Worm (Caenorhabditis elegans): ENCODE results near the gene Y39A1A.16.

The Y39A1A.16 gene

ce11 chrIII:10689057-10689456 lies 10.0 kb downstream of the Y39A1A.16 start, which contains the start of gene Y39A1A.31:
Y39A1A.31 (minus strand) TSS chrIII:10689157.
- TF ChIP-seq zip-5 (tag; optimal IDR thresholded peaks at IDR 0.05) = no peak
- TF ChIP-seq ceh-14 (tag; optimal IDR thresholded peaks at IDR 0.05) = no peak
- TF ChIP-seq K02D7.2 (tag; optimal IDR thresholded peaks at IDR 0.05) = no peak
- no peak for TF ChIP-seq rnt-1 (tag; optimal IDR thresholded peaks at IDR 0.05)
- TF ChIP-seq odd-2 (tag; optimal IDR thresholded peaks at IDR 0.05) = no peak
- no peak for TF ChIP-seq nhr-232 (tag; optimal IDR thresholded peaks at IDR 0.05)
- no peak for TF ChIP-seq ceh-48 (tag; optimal IDR thresholded peaks at IDR 0.05)
- TF ChIP-seq ref-2 (tag; optimal IDR thresholded peaks at IDR 0.05) = no peak
- no peak for TF ChIP-seq sox-2 (GFP tag; IDR thresholded peaks at IDR 0.05)

DNA sequence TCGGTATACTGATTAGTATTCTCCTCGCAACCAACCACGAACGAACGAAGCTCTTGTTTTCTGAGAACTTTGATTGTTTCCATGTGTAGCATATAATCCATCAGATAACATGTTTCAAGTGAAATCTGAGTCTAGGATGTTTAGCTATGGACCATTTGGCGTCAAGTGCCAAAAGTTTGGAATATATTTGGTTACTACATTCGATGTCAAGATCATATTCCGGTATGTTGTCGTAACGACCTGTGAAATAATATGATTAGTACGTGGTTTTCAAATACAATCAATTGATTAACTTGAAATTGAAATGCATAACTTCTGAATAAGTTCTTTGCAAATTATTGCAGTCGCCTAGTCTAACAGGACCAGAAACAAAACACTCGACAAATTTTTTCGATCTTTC lies 11.9 kb downstream of the Y39A1A.16 start, which contains the start of gene Y39A1A.17:
Gene Y39A1A.17 (minus strand): TSS at position 101 of the 400 bp plus-strand sequence.
- TF ChIP-seq pat-9 (tag; optimal IDR thresholded peaks at IDR 0.05) (no peak), rnt-1 (tag; optimal IDR thresholded peaks at IDR 0.05) (no peak), hlh-8 (tag; optimal IDR thresholded peaks at IDR 0.05) (no peak), pqm-1 (tag; optimal IDR thresholded peaks at IDR 0.05) (no peak), mec-3 (tag; optimal IDR thresholded peaks at IDR 0.05; ENCODE audit: borderline replicate concordance) (no peak), odd-2 (tag; optimal IDR thresholded peaks at IDR 0.05) (no peak), ceh-2 (tag; optimal IDR thresholded peaks at IDR 0.05) (no peak), nfya-1 (tag; optimal IDR thresholded peaks at IDR 0.05) (no peak), tbx-7 (tag; optimal IDR thresholded peaks at IDR 0.05) (no peak), ceh-22 (tag; optimal IDR thresholded peaks at IDR 0.05) (no peak), dve-1 (tag; optimal IDR thresholded peaks at IDR 0.05) (no peak), fkh-10 (GFP tag; optimal IDR thresholded peaks at IDR 0.05) (no peak), F13H6.1 (tag; optimal IDR thresholded peaks at IDR 0.05) (no peak), ceh-6 (GFP tag; optimal IDR thresholded peaks at IDR 0.05) (no peak), eyg-1 (tag; optimal IDR thresholded peaks at IDR 0.05) (no peak), ahr-1 (tag; optimal IDR thresholded peaks at IDR 0.05) (no peak), ceh-18 (tag; optimal IDR thresholded peaks at IDR 0.05) (no peak), npax-4 (tag; optimal IDR thresholded peaks at IDR 0.05) (no peak)

DNA sequence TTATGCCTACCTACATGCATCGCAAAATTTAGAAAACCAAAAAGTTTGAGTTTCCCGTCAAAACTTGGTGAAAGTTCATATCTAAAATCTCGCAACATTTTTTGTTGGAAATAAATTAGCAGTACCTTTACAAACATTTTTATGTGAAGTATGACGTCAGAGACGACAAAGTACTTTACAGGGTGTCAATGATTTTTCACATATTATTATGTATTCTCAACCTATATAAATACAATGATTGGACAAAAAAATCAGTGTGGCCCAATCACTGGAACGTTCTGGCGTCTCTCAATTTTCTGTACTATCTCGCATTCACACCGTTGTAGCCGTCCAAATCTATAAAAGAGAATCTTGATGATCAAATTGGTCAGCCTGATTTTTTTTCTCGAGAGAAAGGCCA lies 15.2 kb downstream of the Y39A1A.16 start, which contains the start of the genes Y39A1A.18 and fmo-3:
Gene Y39A1A.18 (minus strand): TSS at position 192 of the 400 bp plus-strand sequence.
Gene fmo-3 (plus strand): TSS at position 388 of the 400 bp plus-strand sequence.
- no peak for TF ChIP-seq ceh-9 (tag; optimal IDR thresholded peaks at IDR 0.05)
- TF ChIP-seq hlh-13 (GFP tag; optimal IDR thresholded peaks at IDR 0.05) = no peak
- TF ChIP-seq ceh-48 (tag; optimal IDR thresholded peaks at IDR 0.05) = no peak
- TF ChIP-seq C08G9.2 (tag; optimal IDR thresholded peaks at IDR 0.05) = no peak
- no peak for TF ChIP-seq hlh-30 (tag; optimal IDR thresholded peaks at IDR 0.05; ENCODE audit: insufficient read depth)
- no peak for TF ChIP-seq mec-3 (tag; optimal IDR thresholded peaks at IDR 0.05; ENCODE audit: borderline replicate concordance)
- no peak for TF ChIP-seq unc-86 (tag; optimal IDR thresholded peaks at IDR 0.05)
- no peak for TF ChIP-seq pat-9 (tag; optimal IDR thresholded peaks at IDR 0.05)
- TF ChIP-seq ttx-3 (tag; optimal IDR thresholded peaks at IDR 0.05) = no peak
- no peak for TF ChIP-seq sox-4 (tag; optimal IDR thresholded peaks at IDR 0.05)
- TF ChIP-seq zip-5 (tag; optimal IDR thresholded peaks at IDR 0.05) = no peak
- TF ChIP-seq ceh-22 (tag; optimal IDR thresholded peaks at IDR 0.05) = no peak
- no peak for TF ChIP-seq ahr-1 (tag; optimal IDR thresholded peaks at IDR 0.05)
- TF ChIP-seq pha-2 (tag; optimal IDR thresholded peaks at IDR 0.05) = no peak

- TF ChIP-seq ets-4 (tag; optimal IDR thresholded peaks at IDR 0.05) = no peak
- no peak for TF ChIP-seq ama-1 (optimal IDR thresholded peaks at IDR 0.05)
- no peak for TF ChIP-seq zip-5 (tag; optimal IDR thresholded peaks at IDR 0.05)
- no peak for TF ChIP-seq T23F11.4 (GFP tag; optimal IDR thresholded peaks at IDR 0.05)
- no peak for TF ChIP-seq fkh-10 (GFP tag; optimal IDR thresholded peaks at IDR 0.05)
- no peak for TF ChIP-seq ceh-45 (GFP tag; IDR thresholded peaks at IDR 0.05)
- TF ChIP-seq odd-2 (tag; optimal IDR thresholded peaks at IDR 0.05) = no peak
- TF ChIP-seq lim-6 (tag; optimal IDR thresholded peaks at IDR 0.05) = no peak
- no peak for TF ChIP-seq pax-1 (tag; optimal IDR thresholded peaks at IDR 0.05)
- TF ChIP-seq nhr-11 (tag; optimal IDR thresholded peaks at IDR 0.05) = no peak
- TF ChIP-seq ref-2 (tag; optimal IDR thresholded peaks at IDR 0.05) = no peak
- TF ChIP-seq ceh-22 (tag; optimal IDR thresholded peaks at IDR 0.05) = no peak
- no peak for TF ChIP-seq dve-1 (tag; optimal IDR thresholded peaks at IDR 0.05)
- TF ChIP-seq ceh-24 (tag; optimal IDR thresholded peaks at IDR 0.05) = no peak
- no peak for TF ChIP-seq nfya-1 (tag; optimal IDR thresholded peaks at IDR 0.05)
- TF ChIP-seq dmd-4 (tag; optimal IDR thresholded peaks at IDR 0.05; ENCODE audit: borderline replicate concordance) = no peak
- no peak for TF ChIP-seq pat-9 (tag; optimal IDR thresholded peaks at IDR 0.05)
These were observed 21.4 kb downstream of the Y39A1A.16 start, which contains the start of gene Y39A1A.20 for ce11 chrIII:10700460-10700859. Y39A1A.20 (minus strand) TSS chrIII:10700560.
